Fruit fly (Drosophila melanogaster) ovary, adult (tissue): ENCODE data around the gene CG4259.

Source experiments
- CG17801 ChIP-seq: fragments of 200-800 bp; optimal IDR thresholded peaks from 2 replicates; lab custom pipeline; 2019; ENCODE audit warnings: missing biosample characterization, mild to moderate bottlenecking, missing genetic modification characterization, moderate library complexity; ENCODE audit not compliant: partially characterized antibody

Gene CG4259

dm6 chr2L:2131449-2132109 lies 2.5 kb upstream of the CG4259 start:
- TF ChIP-seq CG17801 (GFP tag; lab: Kevin White, UChicago): peak; percentile 69

- TF ChIP-seq CG17801 (GFP tag; lab: Kevin White, UChicago): peak; percentile 99
Observed at dm6 chr2L:2130157-2130987, 1.3 kb upstream of the CG4259 start, which contains the start of gene Glyp. Gene Glyp, plus strand, starts transcription at chr2L:2130813.

dm6 chr2L:2110350-2110888 lies 18.6 kb downstream of the CG4259 start:
- no peak for TF ChIP-seq CG17801 (GFP tag; lab: Kevin White, UChicago)

- TF ChIP-seq CG17801 (GFP tag; lab: Kevin White, UChicago): no peak
Observed at dm6 chr2L:2109746-2110145, 19.3 kb downstream of the CG4259 start, which contains the start of gene dpr3. Gene dpr3, minus strand, starts transcription at chr2L:2109878.

- no peak for TF ChIP-seq CG17801 (GFP tag; lab: Kevin White, UChicago)
Observed at dm6 chr2L:2090235-2090634, 38.8 kb downstream of the CG4259 start.

dm6 chr2L:2084349-2084748 lies 44.7 kb downstream of the CG4259 start:
- no peak for TF ChIP-seq CG17801 (GFP tag; lab: Kevin White, UChicago)

- no peak for TF ChIP-seq CG17801 (GFP tag; lab: Kevin White, UChicago)
Observed at dm6 chr2L:2079619-2080018, 49.4 kb downstream of the CG4259 start, which contains the start of gene CG12674. Gene CG12674, plus strand, starts transcription at chr2L:2079919.
